Worm (Caenorhabditis elegans) whole organism, L3 larva: Measurements from ENCODE around the gene C42C1.19.

ENCODE experiments used
- R02D3.7 ChIP-seq: fragments of 150-350 bp; optimal IDR thresholded peaks from 2 replicates; lab custom pipeline; 2014; ENCODE audit warnings: missing biosample characterization, missing genetic modification characterization
- ZK546.5 ChIP-seq: sonication (generic microtip); optimal IDR thresholded peaks from 2 replicates; lab custom pipeline; 2017; ENCODE audit warnings: missing biosample characterization, missing genetic modification characterization
- ceh-16 ChIP-seq: sonication (generic microtip); optimal IDR thresholded peaks from 2 replicates; lab custom pipeline; 2017; ENCODE audit warnings: missing biosample characterization, missing genetic modification characterization
- ceh-82 ChIP-seq: fragments of 150-350 bp; optimal IDR thresholded peaks from 2 replicates; lab custom pipeline; 2014; ENCODE audit warnings: missing biosample characterization, missing genetic modification characterization
- ceh-9 ChIP-seq: sonication (generic microtip); optimal IDR thresholded peaks from 2 replicates; lab custom pipeline; 2018; ENCODE audit warnings: missing biosample characterization, missing genetic modification characterization
- daf-12 ChIP-seq: fragments of 150-350 bp; optimal IDR thresholded peaks from 2 replicates; lab custom pipeline; 2014; ENCODE audit warnings: missing biosample characterization, missing genetic modification reagents, missing genetic modification characterization
- egl-5 ChIP-seq: fragments of 150-350 bp; optimal IDR thresholded peaks from 2 replicates; lab custom pipeline; 2017; ENCODE audit warnings: missing biosample characterization, missing genetic modification reagents, missing genetic modification characterization, inconsistent platforms
- elt-2 ChIP-seq: sonication (generic microtip); optimal IDR thresholded peaks from 2 replicates; lab custom pipeline; 2016; ENCODE audit warnings: missing genetic modification reagents, mild to moderate bottlenecking, missing genetic modification characterization, missing compliant biosample characterization
- elt-3 ChIP-seq, 3 experiments: fragments of 150-350 bp in 1 of 3; sonication (generic microtip) in 2 of 3; optimal IDR thresholded peaks; 2 replicates in 2 of 3; 4 replicates in 1 of 3; lab custom pipeline; 2014 to 2017; ENCODE audit warnings: missing biosample characterization in 3 of 3, missing genetic modification characterization in 3 of 3
- fkh-10 ChIP-seq: sonication (generic microtip); optimal IDR thresholded peaks from 2 replicates; lab custom pipeline; 2017; ENCODE audit warnings: missing biosample characterization, missing genetic modification reagents, missing genetic modification characterization
- fkh-2 ChIP-seq: fragments of 150-350 bp; optimal IDR thresholded peaks from 2 replicates; lab custom pipeline; 2014; ENCODE audit warnings: missing biosample characterization, missing genetic modification reagents, missing genetic modification characterization
- fos-1 ChIP-seq: fragments of 150-350 bp; optimal IDR thresholded peaks from 2 replicates; lab custom pipeline; 2014; ENCODE audit warnings: missing biosample characterization, missing genetic modification characterization
- hmg-11 ChIP-seq: sonication (generic microtip); optimal IDR thresholded peaks from 2 replicates; lab custom pipeline; 2016; ENCODE audit warnings: missing genetic modification characterization, missing compliant biosample characterization
- jun-1 ChIP-seq: fragments of 150-350 bp; optimal IDR thresholded peaks from 2 replicates; lab custom pipeline; 2014; ENCODE audit warnings: missing biosample characterization, missing genetic modification reagents, missing genetic modification characterization
- lin-15B ChIP-seq: fragments of 150-350 bp; optimal IDR thresholded peaks from 2 replicates; lab custom pipeline; 2014; ENCODE audit warnings: missing biosample characterization, missing genetic modification characterization
- lin-39 ChIP-seq: fragments of 150-350 bp; optimal IDR thresholded peaks from 2 replicates; lab custom pipeline; 2018; ENCODE audit warnings: missing biosample characterization, missing genetic modification reagents, missing genetic modification characterization
- lsy-12 ChIP-seq: sonication (generic microtip); optimal IDR thresholded peaks from 2 replicates; lab custom pipeline; 2016; ENCODE audit warnings: mild to moderate bottlenecking, missing genetic modification characterization, missing compliant biosample characterization
- mdl-1 ChIP-seq: fragments of 150-350 bp; optimal IDR thresholded peaks from 2 replicates; lab custom pipeline; 2014; ENCODE audit warnings: missing biosample characterization, missing genetic modification characterization
- mml-1 ChIP-seq: fragments of 150-350 bp; sonication (generic microtip); optimal IDR thresholded peaks from 3 replicates; lab custom pipeline; 2014; ENCODE audit warnings: missing biosample characterization, missing genetic modification characterization
- nfya-1 ChIP-seq: sonication (generic microtip); optimal IDR thresholded peaks from 2 replicates; lab custom pipeline; 2017; ENCODE audit warnings: missing genetic modification characterization, mild to moderate bottlenecking, missing compliant biosample characterization, antibody characterized with exemption, moderate library complexity; ENCODE audit not compliant: insufficient read depth
- nhr-12 ChIP-seq: fragments of 150-350 bp; optimal IDR thresholded peaks from 2 replicates; lab custom pipeline; 2014; ENCODE audit warnings: missing biosample characterization, missing genetic modification characterization
- nhr-23 ChIP-seq: fragments of 150-350 bp; optimal IDR thresholded peaks from 2 replicates; lab custom pipeline; 2014; ENCODE audit warnings: missing biosample characterization, missing genetic modification reagents, missing genetic modification characterization
- nhr-237 ChIP-seq: fragments of 150-350 bp; optimal IDR thresholded peaks from 2 replicates; lab custom pipeline; 2014; ENCODE audit warnings: missing biosample characterization, missing genetic modification characterization
- nhr-25 ChIP-seq: sonication (generic microtip); optimal IDR thresholded peaks from 2 replicates; lab custom pipeline; 2017; ENCODE audit warnings: missing biosample characterization, missing genetic modification characterization
- nhr-28 ChIP-seq: fragments of 150-350 bp; optimal IDR thresholded peaks from 2 replicates; lab custom pipeline; 2014; ENCODE audit warnings: missing biosample characterization, missing genetic modification characterization
- nhr-43 ChIP-seq: sonication (generic microtip); optimal IDR thresholded peaks from 2 replicates; lab custom pipeline; 2016; ENCODE audit warnings: mild to moderate bottlenecking, missing genetic modification characterization, missing compliant biosample characterization; ENCODE audit not compliant: poor library complexity, severe bottlenecking
- nhr-77 ChIP-seq: fragments of 150-350 bp; optimal IDR thresholded peaks from 2 replicates; lab custom pipeline; 2014; ENCODE audit warnings: missing biosample characterization, missing genetic modification characterization
- pha-4 ChIP-seq: fragments of 150-350 bp; optimal IDR thresholded peaks from 2 replicates; lab custom pipeline; 2014; ENCODE audit warnings: missing biosample characterization, missing genetic modification reagents, missing genetic modification characterization
- pqm-1 ChIP-seq: fragments of 150-350 bp; optimal IDR thresholded peaks from 2 replicates; lab custom pipeline; 2017; ENCODE audit warnings: missing biosample characterization, missing genetic modification characterization, inconsistent platforms
- snpc-4 ChIP-seq: fragments of 150-350 bp; optimal IDR thresholded peaks from 2 replicates; lab custom pipeline; 2014; ENCODE audit warnings: missing biosample characterization, missing genetic modification characterization
- tbx-2 ChIP-seq: sonication (generic microtip); optimal IDR thresholded peaks from 2 replicates; lab custom pipeline; 2016; ENCODE audit warnings: mild to moderate bottlenecking, missing genetic modification characterization, missing compliant biosample characterization
- unc-39 ChIP-seq: sonication (generic microtip); optimal IDR thresholded peaks from 4 replicates; lab custom pipeline; 2017; ENCODE audit warnings: missing biosample characterization, missing genetic modification characterization
- unc-62 ChIP-seq: fragments of 150-350 bp; sonication (generic microtip); optimal IDR thresholded peaks from 4 replicates; lab custom pipeline; 2014; ENCODE audit warnings: missing biosample characterization, missing genetic modification reagents, missing genetic modification characterization
- zag-1 ChIP-seq: fragments of 150-350 bp; optimal IDR thresholded peaks from 2 replicates; lab custom pipeline; 2014; ENCODE audit warnings: missing biosample characterization, missing genetic modification characterization
- ztf-11 ChIP-seq: fragments of 150-350 bp; optimal IDR thresholded peaks from 2 replicates; lab custom pipeline; 2014; ENCODE audit warnings: missing biosample characterization, missing genetic modification characterization
- ztf-4 ChIP-seq: fragments of 150-350 bp; optimal IDR thresholded peaks from 2 replicates; lab custom pipeline; 2014; ENCODE audit warnings: missing biosample characterization, missing genetic modification characterization

C42C1.19 gene

DNA sequence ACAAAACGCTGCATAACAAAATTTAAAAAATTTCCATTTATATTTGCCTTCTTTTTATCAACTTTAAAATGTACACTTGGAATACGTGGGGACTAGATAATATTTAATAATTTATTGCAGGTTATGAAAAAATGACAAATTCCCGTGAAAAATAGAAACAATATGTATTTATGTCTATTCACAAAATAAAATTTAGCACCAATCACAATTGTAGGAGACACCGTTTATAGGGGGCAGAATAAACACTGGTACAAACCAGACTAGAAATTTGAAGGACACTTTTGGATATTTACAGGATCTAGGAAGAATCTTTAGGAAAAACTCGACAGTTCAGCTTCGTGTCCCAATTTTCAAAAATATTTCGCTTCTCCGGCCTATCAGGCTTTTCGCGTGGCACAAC, 12.1 kb upstream of the C42C1.19 start, which contains the start of gene C42C1.3:
C42C1.3 (minus strand) TSS at position 101 of the 400 bp plus-strand sequence.
- TF ChIP-seq nhr-25: no peak
- TF ChIP-seq ceh-82 (tag; lab: Kevin White, UChicago): no peak
- no peak for TF ChIP-seq ZK546.5 (tag; lab: Kevin White, UChicago)
- no peak for TF ChIP-seq unc-62
- no peak for TF ChIP-seq egl-5 (tag; lab: Kevin White, UChicago)
- no peak for TF ChIP-seq lsy-12 (tag; lab: Kevin White, UChicago)
- TF ChIP-seq snpc-4: no peak
- TF ChIP-seq ztf-11 (tag; lab: Kevin White, UChicago): no peak
- no peak for TF ChIP-seq R02D3.7
- no peak for TF ChIP-seq nhr-12 (tag; lab: Kevin White, UChicago)
- TF ChIP-seq pha-4: no peak
- no peak for TF ChIP-seq tbx-2 (tag; lab: Kevin White, UChicago)
- no peak for TF ChIP-seq fkh-2 (tag; lab: Kevin White, UChicago)
- TF ChIP-seq fos-1 (tag; lab: Kevin White, UChicago): no peak

DNA sequence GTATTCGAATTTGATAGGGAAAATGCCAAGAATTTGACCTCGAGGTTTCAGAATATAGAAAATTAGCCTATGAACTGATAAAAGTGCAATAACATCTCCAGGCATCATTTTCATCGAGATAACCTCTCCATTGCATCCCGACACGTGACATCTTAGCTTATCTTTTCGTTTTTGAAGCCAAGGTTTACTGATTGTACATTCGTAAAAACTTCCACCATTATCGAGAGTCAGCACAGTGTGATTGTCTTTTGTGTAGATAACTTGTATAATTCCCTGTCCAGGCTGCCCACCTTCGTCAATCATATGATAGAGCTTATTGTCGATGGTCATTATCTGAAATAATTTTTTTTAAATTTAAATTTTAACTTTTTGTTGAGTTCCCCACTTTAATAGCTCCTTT, 8.2 kb upstream of the C42C1.19 start:
- no peak for TF ChIP-seq ceh-82 (tag; lab: Kevin White, UChicago)
- TF ChIP-seq snpc-4: no peak
- TF ChIP-seq zag-1 (tag; lab: Kevin White, UChicago): no peak
- no peak for TF ChIP-seq nhr-237 (tag; lab: Kevin White, UChicago)
- TF ChIP-seq elt-2 (tag; lab: Kevin White, UChicago): peak; percentile 73
- no peak for TF ChIP-seq egl-5 (tag; lab: Kevin White, UChicago)
- no peak for TF ChIP-seq R02D3.7
- no peak for TF ChIP-seq ztf-4 (tag; lab: Kevin White, UChicago)
- no peak for TF ChIP-seq pha-4
- TF ChIP-seq fkh-2 (tag; lab: Kevin White, UChicago): no peak
- TF ChIP-seq ztf-11 (tag; lab: Kevin White, UChicago): no peak
- TF ChIP-seq mdl-1 (tag; lab: Kevin White, UChicago): no peak
- TF ChIP-seq nfya-1 (tag; lab: Kevin White, UChicago): no peak
- TF ChIP-seq pqm-1: peak; percentile 37

DNA sequence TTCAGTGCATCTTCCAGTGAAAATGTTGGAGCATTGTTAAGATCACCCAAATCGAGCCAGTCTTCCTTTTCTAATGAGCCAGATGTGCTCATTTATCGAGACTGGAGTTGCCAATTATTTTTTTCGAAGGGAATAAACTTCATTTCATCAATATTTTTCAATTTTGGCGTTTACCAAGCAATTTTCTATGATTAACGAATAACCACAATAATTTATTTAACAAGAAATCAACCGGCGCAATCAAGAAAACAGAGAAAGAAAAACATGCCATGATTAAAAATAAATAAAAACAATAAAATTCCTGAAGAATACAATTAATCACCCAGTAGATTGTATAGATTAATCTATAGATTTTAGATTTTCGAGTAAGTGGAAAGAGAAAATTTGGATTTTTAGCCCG, 6.6 kb upstream of the C42C1.19 start, which contains the start of gene vps-8:
vps-8 (minus strand) TSS at position 101 of the 400 bp plus-strand sequence.
- TF ChIP-seq nhr-28 (tag; lab: Kevin White, UChicago) (no peak), R02D3.7 (no peak), ceh-16 (no peak), nhr-77 (tag; lab: Kevin White, UChicago) (no peak), jun-1 (tag; lab: Kevin White, UChicago) (no peak), zag-1 (tag; lab: Kevin White, UChicago) (no peak), tbx-2 (tag; lab: Kevin White, UChicago) (no peak), ceh-82 (tag; lab: Kevin White, UChicago) (no peak), ZK546.5 (tag; lab: Kevin White, UChicago) (no peak), nhr-237 (tag; lab: Kevin White, UChicago) (no peak), unc-39 (no peak), fos-1 (tag; lab: Kevin White, UChicago) (no peak), fkh-10 (GFP tag; lab: Kevin White, UChicago) (no peak), pqm-1 (no peak), pha-4 (no peak), nhr-43 (tag; lab: Kevin White, UChicago) (no peak), lin-39 (no peak), daf-12 (no peak)

DNA sequence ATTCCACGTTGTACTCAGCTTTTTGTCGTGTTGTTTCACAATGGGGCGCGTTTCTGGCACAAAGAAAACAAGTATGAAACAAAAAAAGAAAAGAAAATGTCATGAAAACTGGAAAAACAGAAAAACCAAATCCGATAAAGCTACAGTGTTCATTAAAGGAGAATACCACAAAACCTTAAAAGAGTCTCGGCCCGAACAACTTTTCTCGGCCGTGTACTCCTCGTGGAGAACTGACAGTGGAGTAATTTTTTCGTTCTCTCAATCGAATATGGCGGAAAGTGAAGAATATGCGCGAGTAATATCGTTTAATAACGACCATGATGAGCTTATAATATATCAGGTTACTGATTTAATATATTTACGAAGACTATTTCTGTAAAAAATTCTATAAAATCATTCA, 4.0 kb upstream of the C42C1.19 start, which contains the start of the genes tag-335 and vkmt-1:
tag-335 (minus strand) TSS at position 88 of the 400 bp plus-strand sequence.
vkmt-1 (plus strand) TSS at position 219 of the 400 bp plus-strand sequence.
- TF ChIP-seq egl-5 (tag; lab: Kevin White, UChicago) (no peak), lin-15B (tag; lab: Kevin White, UChicago) (peak; percentile 44), pqm-1 (no peak), hmg-11 (no peak), nhr-77 (tag; lab: Kevin White, UChicago) (no peak), nfya-1 (tag; lab: Kevin White, UChicago) (peak; percentile 35), jun-1 (tag; lab: Kevin White, UChicago) (no peak), nhr-43 (tag; lab: Kevin White, UChicago) (peak; percentile 28), nhr-28 (tag; lab: Kevin White, UChicago) (no peak), mml-1 (tag; lab: Kevin White, UChicago) (no peak), pha-4 (no peak), snpc-4 (no peak), nhr-12 (tag; lab: Kevin White, UChicago) (no peak), ceh-9 (tag; lab: Kevin White, UChicago) (no peak), daf-12 (no peak), unc-39 (no peak), tbx-2 (tag; lab: Kevin White, UChicago) (no peak), ceh-16 (no peak), nhr-23 (tag; lab: Kevin White, UChicago) (peak; percentile 1), zag-1 (tag; lab: Kevin White, UChicago) (no peak), elt-3 (tag; optimal IDR thresholded peaks at IDR 0.05; lab: Kevin White, UChicago) (no peak), unc-62 (no peak)
